Fruit fly (Drosophila melanogaster): ENCODE data around the gene kraken.

The kraken gene

dm6 chr2L:856690-857488, 4.3 kb downstream of the kraken start (continued):
- TF ChIP-seq CG10669 (GFP tag; optimal IDR thresholded peaks at IDR 0.05) = no peak
- TF ChIP-seq svp (GFP tag) = peak; percentile 91
- peak; percentile 16 for TF ChIP-seq cyc (GFP tag; optimal IDR thresholded peaks at IDR 0.05)
- peak; percentile 36 for TF ChIP-seq CG32006 (GFP tag; optimal IDR thresholded peaks at IDR 0.05)
- peak; percentile 28 for TF ChIP-seq esn (GFP tag; optimal IDR thresholded peaks at IDR 0.05)
- TF ChIP-seq Sox15 (GFP tag; optimal IDR thresholded peaks at IDR 0.05) = peak; percentile 17
- peak; percentile 12 for TF ChIP-seq CG1621 (tag; optimal IDR thresholded peaks at IDR 0.05)
- no peak for TF ChIP-seq CG16779 (tag; optimal IDR thresholded peaks at IDR 0.05)
- no peak for TF ChIP-seq Ets21C (GFP tag; optimal IDR thresholded peaks at IDR 0.05)
- TF ChIP-seq CG8119 (GFP tag; IDR thresholded peaks at IDR 0.05) = peak; percentile 37; the same call in 1 of the 3 replicates
- peak; percentile 20 for TF ChIP-seq fkh (GFP tag; optimal IDR thresholded peaks at IDR 0.05)
- peak; percentile 17 for TF ChIP-seq OdsH (GFP tag; optimal IDR thresholded peaks at IDR 0.05)
- no peak for TF ChIP-seq fd59A (GFP tag; optimal IDR thresholded peaks at IDR 0.05)
- TF ChIP-seq CG8632 (GFP tag; optimal IDR thresholded peaks at IDR 0.05) = peak; percentile 37
- TF ChIP-seq achi (GFP tag; optimal IDR thresholded peaks at IDR 0.05) = peak; percentile 37
- TF ChIP-seq CG15336 (GFP tag; IDR thresholded peaks at IDR 0.05) = 0 out of 2 replicates have a peak, but pooled peaks have one; percentile 35
- peak; percentile 5 for TF ChIP-seq net (GFP tag; optimal IDR thresholded peaks at IDR 0.05)
- peak; percentile 29 for TF ChIP-seq acj6 (GFP tag; optimal IDR thresholded peaks at IDR 0.05)
- peak; percentile 28 for TF ChIP-seq topi (GFP tag; optimal IDR thresholded peaks at IDR 0.05)
- no peak for TF ChIP-seq CG4318 (GFP tag; optimal IDR thresholded peaks at IDR 0.05)
- TF ChIP-seq Ets96B (tag; optimal IDR thresholded peaks at IDR 0.05) = peak; percentile 36
- TF ChIP-seq CG6854 (GFP tag; optimal IDR thresholded peaks at IDR 0.05) = no peak

DNA sequence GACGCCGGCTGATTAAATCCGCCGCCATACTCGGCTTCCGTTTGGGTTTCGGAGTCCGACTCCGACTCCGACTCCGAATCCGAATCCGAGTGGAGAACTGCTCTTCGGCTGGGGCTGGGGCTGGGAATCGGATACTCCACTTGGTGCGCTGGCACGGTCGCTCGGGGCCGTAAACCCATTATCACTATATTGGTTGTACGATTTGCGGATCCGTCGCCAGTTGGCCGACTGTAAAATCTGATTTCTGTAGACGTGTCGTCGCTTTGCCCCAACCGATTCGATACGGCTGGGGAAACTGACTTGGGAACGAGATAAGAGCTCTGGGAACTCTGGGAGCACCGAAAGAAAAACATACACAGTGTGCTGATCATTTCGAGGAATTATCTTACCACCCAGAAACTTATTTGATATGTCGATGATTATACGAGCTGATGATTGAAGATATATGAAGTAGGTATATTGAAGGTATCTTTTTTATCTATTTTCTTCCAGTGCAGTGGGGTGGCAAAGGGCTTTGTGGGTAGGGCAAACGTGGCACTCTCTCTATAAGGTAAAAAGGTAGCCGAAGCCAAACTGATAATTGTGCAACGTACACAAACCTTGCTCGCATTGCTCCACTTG, 5.4 kb downstream of the kraken start:
- TF ChIP-seq Sox102F (GFP tag; optimal IDR thresholded peaks at IDR 0.05) (peak; percentile 29), CG16779 (tag; optimal IDR thresholded peaks at IDR 0.05) (peak; percentile 8), Sox15 (GFP tag; optimal IDR thresholded peaks at IDR 0.05) (no peak), svp (GFP tag) (peak; percentile 60), achi (GFP tag; optimal IDR thresholded peaks at IDR 0.05) (no peak), CG6854 (GFP tag; optimal IDR thresholded peaks at IDR 0.05) (no peak), topi (GFP tag; optimal IDR thresholded peaks at IDR 0.05) (no peak), Eip78C (GFP tag) (peak; percentile 38), CG3919 (GFP tag; optimal IDR thresholded peaks at IDR 0.05) (peak; percentile 11), Hr39 (GFP tag; optimal IDR thresholded peaks at IDR 0.05) (no peak), net (GFP tag; optimal IDR thresholded peaks at IDR 0.05) (no peak), CG8319 (GFP tag; optimal IDR thresholded peaks at IDR 0.05) (no peak), cyc (GFP tag; optimal IDR thresholded peaks at IDR 0.05) (no peak), CG7368 (GFP tag; optimal IDR thresholded peaks at IDR 0.05) (peak; percentile 14), OdsH (GFP tag; optimal IDR thresholded peaks at IDR 0.05) (peak; percentile 56), acj6 (GFP tag; optimal IDR thresholded peaks at IDR 0.05) (no peak), CG10631 (GFP tag; optimal IDR thresholded peaks at IDR 0.05) (peak; percentile 13), esn (GFP tag; optimal IDR thresholded peaks at IDR 0.05) (peak; percentile 57), CG10669 (GFP tag; optimal IDR thresholded peaks at IDR 0.05) (no peak), CG6808 (GFP tag; optimal IDR thresholded peaks at IDR 0.05) (no peak), pdm3 (GFP tag; optimal IDR thresholded peaks at IDR 0.05) (peak; percentile 39), eg (GFP tag; IDR thresholded peaks at IDR 0.05) (0 out of 3 replicates have a peak, but pooled peaks have one; percentile 34), CG32006 (GFP tag; optimal IDR thresholded peaks at IDR 0.05) (no peak), CG6163 (GFP tag; IDR thresholded peaks at IDR 0.05) (no peak), CG6792 (GFP tag; optimal IDR thresholded peaks at IDR 0.05) (peak; percentile 40), dac (GFP tag; optimal IDR thresholded peaks at IDR 0.05) (no peak), spab (GFP tag; optimal IDR thresholded peaks at IDR 0.05) (no peak), fd85E (GFP tag; optimal IDR thresholded peaks at IDR 0.05) (no peak), Eip75B (GFP tag; optimal IDR thresholded peaks at IDR 0.05) (peak; percentile 39), Hr4 (GFP tag; optimal IDR thresholded peaks at IDR 0.05) (no peak), Sox14 (GFP tag; optimal IDR thresholded peaks at IDR 0.05) (peak; percentile 24), fkh (GFP tag; optimal IDR thresholded peaks at IDR 0.05) (no peak), Met (GFP tag; optimal IDR thresholded peaks at IDR 0.05) (peak; percentile 7), Eip93F (GFP tag; optimal IDR thresholded peaks at IDR 0.05) (no peak), CG8632 (GFP tag; optimal IDR thresholded peaks at IDR 0.05) (no peak), vri (GFP tag; optimal IDR thresholded peaks at IDR 0.05) (peak; percentile 45), CG11762 (GFP tag; optimal IDR thresholded peaks at IDR 0.05; ENCODE audit: insufficient read depth) (no peak), CG31627 (GFP tag; optimal IDR thresholded peaks at IDR 0.05) (peak; percentile 43)

Data from whole organism, prepupa.